Fruit fly (Drosophila melanogaster) whole organism, embryonic: ENCODE measurements around the gene Col4a1.
A peak's percentile ranks its signal among the peaks of the same experiment; 100 is the strongest.

Source experiments
- Antp ChIP-seq: fragments of 200-800 bp; sonication (Bioruptor generic); optimal IDR thresholded peaks from 3 replicates; lab custom pipeline; 2016; ENCODE audit warnings: missing biosample characterization, missing genetic modification characterization
- CG13296 ChIP-seq: fragments of 200-800 bp; sonication (Bioruptor generic); optimal IDR thresholded peaks from 3 replicates; lab custom pipeline; 2018; ENCODE audit warnings: missing biosample characterization, mild to moderate bottlenecking, missing genetic modification characterization
- CG16815 ChIP-seq: fragments of 200-800 bp; sonication (Bioruptor generic); optimal IDR thresholded peaks from 3 replicates; lab custom pipeline; 2017; ENCODE audit warnings: missing biosample characterization, mild to moderate bottlenecking, missing genetic modification characterization
- CG18764 ChIP-seq: fragments of 200-800 bp; sonication (Bioruptor generic); optimal IDR thresholded peaks from 3 replicates; lab custom pipeline; 2016; ENCODE audit warnings: missing biosample characterization, missing genetic modification characterization
- CG2116 ChIP-seq: fragments of 200-800 bp; sonication (Bioruptor generic); optimal IDR thresholded peaks from 3 replicates; lab custom pipeline; 2018; ENCODE audit warnings: missing biosample characterization, mild to moderate bottlenecking, missing genetic modification characterization
- CG2199 ChIP-seq: fragments of 200-800 bp; sonication (Bioruptor generic); IDR thresholded peaks from 3 replicates; pipeline ENCODE4 v1.3.6; 2022; ENCODE audit warnings: missing biosample characterization, missing genetic modification characterization
- CG2202 ChIP-seq: fragments of 200-800 bp; sonication (Bioruptor generic); optimal IDR thresholded peaks from 2 replicates; lab custom pipeline; 2018; ENCODE audit warnings: missing biosample characterization, mild to moderate bottlenecking, missing genetic modification characterization
- CG3065 ChIP-seq: fragments of 200-800 bp; sonication (Bioruptor generic); optimal IDR thresholded peaks from 2 replicates; lab custom pipeline; 2016; ENCODE audit warnings: missing biosample characterization, missing genetic modification characterization
- CG31388 ChIP-seq: fragments of 200-800 bp; sonication (Bioruptor generic); optimal IDR thresholded peaks from 2 replicates; lab custom pipeline; 2016; ENCODE audit warnings: missing biosample characterization, missing genetic modification characterization
- CG3995 ChIP-seq: fragments of 200-800 bp; sonication (Bioruptor generic); optimal IDR thresholded peaks from 3 replicates; lab custom pipeline; 2016; ENCODE audit warnings: missing biosample characterization, missing genetic modification characterization
- CG7372 ChIP-seq: fragments of 200-800 bp; sonication (Bioruptor generic); IDR thresholded peaks from 2 replicates; pipeline ENCODE4 v1.3.6; 2022; ENCODE audit warnings: missing biosample characterization, missing genetic modification characterization
- CG7556 ChIP-seq: fragments of 200-800 bp; sonication (Bioruptor generic); optimal IDR thresholded peaks from 2 replicates; lab custom pipeline; 2017; ENCODE audit warnings: missing biosample characterization, mild to moderate bottlenecking, missing genetic modification characterization
- CG8359 ChIP-seq: fragments of 200-800 bp; sonication (Bioruptor generic); optimal IDR thresholded peaks from 2 replicates; lab custom pipeline; 2017; ENCODE audit warnings: missing biosample characterization, mild to moderate bottlenecking, missing genetic modification characterization, borderline replicate concordance
- CkIIα-i1 ChIP-seq: fragments of 200-800 bp; sonication (Bioruptor generic); IDR thresholded peaks from 2 replicates; pipeline ENCODE4 v1.3.6; 2022; ENCODE audit warnings: missing biosample characterization, missing genetic modification characterization
- Dad ChIP-seq: fragments of 200-800 bp; sonication (Bioruptor generic); optimal IDR thresholded peaks from 3 replicates; lab custom pipeline; 2016; ENCODE audit warnings: missing biosample characterization, missing genetic modification characterization
- Doc2 ChIP-seq: fragments of 200-800 bp; sonication (Bioruptor generic); IDR thresholded peaks from 2 replicates; pipeline ENCODE4 v1.3.6; 2022; ENCODE audit warnings: missing biosample characterization, missing genetic modification characterization
- Doc3 ChIP-seq: fragments of 200-800 bp; sonication (Bioruptor generic); IDR thresholded peaks from 3 replicates; pipeline ENCODE4 v1.3.6; 2022; ENCODE audit warnings: missing biosample characterization, missing genetic modification characterization; ENCODE audit not compliant: partially characterized antibody
- Drgx ChIP-seq: fragments of 200-800 bp; sonication (Bioruptor generic); IDR thresholded peaks from 2 replicates; pipeline ENCODE4 v1.3.6; 2022; ENCODE audit warnings: missing biosample characterization, missing genetic modification characterization
- Fer2 ChIP-seq: fragments of 200-800 bp; sonication (Bioruptor generic); optimal IDR thresholded peaks from 2 replicates; lab custom pipeline; 2018; ENCODE audit warnings: missing biosample characterization, mild to moderate bottlenecking, missing genetic modification characterization, moderate library complexity
- GATAe ChIP-seq: fragments of 200-800 bp; sonication (Bioruptor generic); conservative IDR thresholded peaks from 2 replicates; pipeline ENCODE4 v1.3.6; 2022; ENCODE audit warnings: missing biosample characterization, missing genetic modification characterization
- HHEX ChIP-seq: fragments of 200-800 bp; sonication (Bioruptor generic); optimal IDR thresholded peaks from 3 replicates; lab custom pipeline; 2017; ENCODE audit warnings: missing biosample characterization, mild to moderate bottlenecking, missing genetic modification characterization, missing genetic modification reagents
- Hr51 ChIP-seq, 2 experiments: fragments of 200-800 bp; sonication (Bioruptor generic); optimal IDR thresholded peaks; 2 replicates in 1 of 2; 3 replicates in 1 of 2; lab custom pipeline; 2016 to 2018; ENCODE audit warnings: missing biosample characterization in 2 of 2, missing genetic modification characterization in 2 of 2, mild to moderate bottlenecking in 1 of 2, moderate library complexity in 1 of 2
- NFAT ChIP-seq: fragments of 200-800 bp; sonication (Bioruptor generic); IDR thresholded peaks from 2 replicates; pipeline ENCODE4 v1.3.6; 2022; ENCODE audit warnings: missing biosample characterization, missing genetic modification characterization
- NK7.1 ChIP-seq: fragments of 200-800 bp; sonication (Bioruptor generic); optimal IDR thresholded peaks from 3 replicates; lab custom pipeline; 2016; ENCODE audit warnings: missing biosample characterization, missing genetic modification characterization
- Oli ChIP-seq: fragments of 200-800 bp; sonication (Bioruptor generic); optimal IDR thresholded peaks from 2 replicates; lab custom pipeline; 2018; ENCODE audit warnings: missing biosample characterization, mild to moderate bottlenecking, missing genetic modification characterization, moderate library complexity
- Rx ChIP-seq: fragments of 200-800 bp; sonication (Bioruptor generic); IDR thresholded peaks from 2 replicates; pipeline ENCODE4 v1.3.6; 2022; ENCODE audit warnings: missing biosample characterization, missing genetic modification characterization
- Side ChIP-seq: fragments of 200-800 bp; sonication (Bioruptor generic); optimal IDR thresholded peaks from 2 replicates; lab custom pipeline; 2016; ENCODE audit warnings: missing biosample characterization, missing genetic modification characterization
- ara ChIP-seq: fragments of 200-800 bp; sonication (Bioruptor generic); IDR thresholded peaks from 2 replicates; pipeline ENCODE4 v1.3.6; 2022; ENCODE audit warnings: missing biosample characterization, missing genetic modification characterization
- ato ChIP-seq: fragments of 200-800 bp; sonication (Bioruptor generic); IDR thresholded peaks from 2 replicates; pipeline ENCODE4 v1.3.6; 2022; ENCODE audit warnings: missing biosample characterization, missing genetic modification characterization; ENCODE audit not compliant: partially characterized antibody
- bigmax ChIP-seq: fragments of 200-800 bp; sonication (Bioruptor generic); optimal IDR thresholded peaks from 2 replicates; lab custom pipeline; 2018; ENCODE audit warnings: missing biosample characterization, mild to moderate bottlenecking, missing genetic modification characterization
- chif ChIP-seq, 2 experiments: fragments of 200-800 bp; sonication (Bioruptor generic); optimal IDR thresholded peaks; 3 replicates each; lab custom pipeline; 2016; ENCODE audit warnings: missing biosample characterization in 2 of 2, missing genetic modification characterization in 2 of 2
- chn ChIP-seq: fragments of 200-800 bp; sonication (Bioruptor generic); optimal IDR thresholded peaks from 2 replicates; lab custom pipeline; 2016; ENCODE audit warnings: missing biosample characterization, missing genetic modification characterization
- corto ChIP-seq: fragments of 200-800 bp; sonication (Bioruptor generic); optimal IDR thresholded peaks from 2 replicates; lab custom pipeline; 2016; ENCODE audit warnings: missing biosample characterization, mild to moderate bottlenecking, missing genetic modification characterization, moderate library complexity
- da ChIP-seq: fragments of 200-800 bp; sonication (Bioruptor generic); optimal IDR thresholded peaks from 2 replicates; lab custom pipeline; 2016; ENCODE audit warnings: missing biosample characterization, missing genetic modification characterization
- dpn ChIP-seq, 2 experiments: fragments of 200-800 bp; sonication (Bioruptor generic); optimal IDR thresholded peaks; 3 replicates each; lab custom pipeline; 2016; ENCODE audit warnings: missing biosample characterization in 2 of 2, missing genetic modification characterization in 2 of 2
- inv ChIP-seq: fragments of 200-800 bp; sonication (Bioruptor generic); IDR thresholded peaks from 2 replicates; pipeline ENCODE4 v1.3.6; 2022; ENCODE audit warnings: missing biosample characterization, missing genetic modification characterization; ENCODE audit not compliant: partially characterized antibody
- ken ChIP-seq: fragments of 200-800 bp; sonication (Bioruptor generic); IDR thresholded peaks from 3 replicates; pipeline ENCODE4 v1.3.6; 2022; ENCODE audit warnings: missing biosample characterization, missing genetic modification characterization
- lilli ChIP-seq: fragments of 200-800 bp; sonication (Bioruptor generic); optimal IDR thresholded peaks from 3 replicates; lab custom pipeline; 2016; ENCODE audit warnings: missing biosample characterization, missing genetic modification characterization
- lov ChIP-seq, 2 experiments: fragments of 200-800 bp in 1 of 2; fragments of >200 bp in 1 of 2; sonication (Bioruptor generic) in 1 of 2; IDR thresholded peaks in 1 of 2; optimal IDR thresholded peaks in 1 of 2; 2 replicates in 1 of 2; 3 replicates in 1 of 2; pipeline versions ENCODE4 v1.3.6 to Lab custom; 2017 to 2022; ENCODE audit warnings: missing biosample characterization in 1 of 2, missing genetic modification characterization in 1 of 2
- nerfin-2 ChIP-seq: fragments of 200-800 bp; sonication (Bioruptor generic); IDR thresholded peaks from 2 replicates; pipeline ENCODE4 v1.3.6; 2022; ENCODE audit warnings: missing biosample characterization, missing genetic modification characterization; ENCODE audit not compliant: partially characterized antibody
- pita ChIP-seq: fragments of 200-800 bp; sonication (Bioruptor generic); optimal IDR thresholded peaks from 2 replicates; lab custom pipeline; 2017; ENCODE audit warnings: missing biosample characterization, mild to moderate bottlenecking, missing genetic modification characterization
- rib ChIP-seq: fragments of 200-800 bp; sonication (Bioruptor generic); IDR thresholded peaks from 2 replicates; pipeline ENCODE4 v1.3.6; 2022; ENCODE audit warnings: missing biosample characterization, missing genetic modification characterization
- tna ChIP-seq: fragments of 200-800 bp; sonication (Bioruptor generic); IDR thresholded peaks from 2 replicates; pipeline ENCODE4 v1.3.6; 2022; ENCODE audit warnings: missing biosample characterization, missing genetic modification characterization; ENCODE audit not compliant: partially characterized antibody
- tup ChIP-seq: fragments of 200-800 bp; sonication (Bioruptor generic); optimal IDR thresholded peaks from 2 replicates; lab custom pipeline; 2016; ENCODE audit warnings: missing biosample characterization, mild to moderate bottlenecking, missing genetic modification characterization, moderate library complexity
- twi ChIP-seq: fragments of 200-800 bp; optimal IDR thresholded peaks from 2 replicates; lab custom pipeline; 2019; ENCODE audit warnings: missing biosample characterization, mild to moderate bottlenecking, missing genetic modification characterization, moderate library complexity
- vfl ChIP-seq: fragments of 200-800 bp; sonication (Bioruptor generic); optimal IDR thresholded peaks from 2 replicates; lab custom pipeline; 2016; ENCODE audit warnings: missing biosample characterization, missing genetic modification characterization
- wek ChIP-seq: fragments of 200-800 bp; sonication (Bioruptor generic); optimal IDR thresholded peaks from 3 replicates; lab custom pipeline; 2018; ENCODE audit warnings: missing biosample characterization, mild to moderate bottlenecking, missing genetic modification characterization, moderate library complexity
- zfh1 ChIP-seq: fragments of 200-800 bp; sonication (Bioruptor generic); IDR thresholded peaks from 3 replicates; pipeline ENCODE4 v1.3.6; 2022; ENCODE audit warnings: missing biosample characterization, missing genetic modification characterization

The Col4a1 gene

DNA sequence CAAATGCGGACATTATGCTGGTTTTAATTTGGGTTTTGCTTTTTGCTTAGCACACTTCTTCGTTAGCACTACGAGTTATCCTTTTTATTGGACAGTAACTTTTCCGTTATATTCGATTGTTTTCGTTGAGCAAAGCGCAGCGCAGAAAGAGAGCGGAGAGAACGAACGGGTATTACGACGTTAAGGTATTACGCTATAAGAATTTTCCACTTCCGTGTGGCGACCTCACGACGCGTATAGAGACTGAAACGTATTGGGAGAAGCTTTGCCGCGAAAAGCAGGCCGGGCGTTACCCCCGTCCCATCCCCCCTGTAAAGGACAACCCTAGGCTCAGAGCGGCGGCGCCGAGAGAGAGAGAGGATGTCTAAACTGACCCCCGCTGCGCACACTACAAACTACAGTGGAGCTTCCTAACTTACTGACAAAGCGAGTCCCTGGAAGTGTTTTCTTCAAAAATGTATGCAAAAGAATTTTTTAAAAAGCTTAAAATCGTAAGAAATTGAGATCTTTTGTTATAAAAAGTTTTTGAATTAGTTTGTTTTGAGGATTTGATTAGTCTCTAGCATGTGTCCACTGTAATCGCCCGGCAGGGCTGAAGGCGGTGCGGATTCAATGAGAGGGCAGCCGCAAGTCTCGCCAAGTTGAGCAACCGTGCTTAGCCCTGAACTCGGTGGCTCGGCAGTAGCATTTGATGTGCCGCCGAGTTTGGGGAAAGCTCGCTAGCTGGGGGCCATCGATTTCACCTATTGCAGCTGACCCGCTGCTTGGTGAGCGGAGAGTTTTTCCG lies 24.5 kb upstream of the Col4a1 start (continued):
- TF ChIP-seq Dad (GFP tag; lab: Kevin White, UChicago) (peak; percentile 94), Fer2 (peak; percentile 93), CG7556 (GFP tag; lab: Kevin White, UChicago) (peak; percentile 96), lilli (peak; percentile 97), zfh1 (peak; percentile 95), da (GFP tag; lab: Kevin White, UChicago) (peak; percentile 78), NK7.1 (GFP tag; lab: Kevin White, UChicago) (peak; percentile 91), CG3995 (GFP tag; lab: Kevin White, UChicago) (peak; percentile 50), Drgx (GFP tag; lab: Robert Waterston, UW) (peak; percentile 91), inv (no peak), CG2202 (tag; lab: Kevin White, UChicago) (peak; percentile 79), chif (GFP tag; optimal IDR thresholded peaks at IDR 0.05; lab: Kevin White, UChicago) (peak; percentile 93 to 94), Doc2 (peak; percentile 81), vfl (GFP tag; lab: Kevin White, UChicago) (peak; percentile 94), GATAe (peak; percentile 70), CG18764 (GFP tag; lab: Kevin White, UChicago) (peak; percentile 84), CG16815 (GFP tag; lab: Kevin White, UChicago) (peak; percentile 93), CG7372 (GFP tag; lab: Robert Waterston, UW) (peak; percentile 94), twi (tag; lab: Kevin White, UChicago) (peak; percentile 74), wek (peak; percentile 44), ken (peak; percentile 95), Doc3 (GFP tag; lab: Robert Waterston, UW) (no peak), Oli (tag; lab: Kevin White, UChicago) (peak; percentile 93), CG8359 (GFP tag; lab: Kevin White, UChicago) (peak; percentile 71), CG31388 (peak; percentile 79), lov (optimal IDR thresholded peaks at IDR 0.05; lab: Kevin White, UChicago) (no peak), lov (GFP tag; IDR thresholded peaks at IDR 0.05; lab: Robert Waterston, UW) (peak; percentile 91), pita (no peak), rib (GFP tag; lab: Robert Waterston, UW) (peak; percentile 95), dpn (GFP tag; optimal IDR thresholded peaks at IDR 0.05; lab: Kevin White, UChicago) (peak; percentile 95 to 96), ato (GFP tag; lab: Robert Waterston, UW) (no peak), Rx (GFP tag; lab: Robert Waterston, UW) (peak; percentile 91), chn (GFP tag; lab: Kevin White, UChicago) (peak; percentile 93), CkIIα-i1 (peak; percentile 68; the same call in 1 of the 2 replicates), ara (GFP tag; lab: Robert Waterston, UW) (peak; percentile 92), Hr51 (GFP tag; optimal IDR thresholded peaks at IDR 0.05; lab: Kevin White, UChicago) (peak; percentile 92 to 93), HHEX (peak; percentile 94), nerfin-2 (GFP tag; lab: Robert Waterston, UW) (no peak), Side (peak; percentile 95), bigmax (peak; percentile 56), CG13296 (GFP tag; lab: Kevin White, UChicago) (peak; percentile 96), corto (peak; percentile 43), CG3065 (peak; percentile 68), CG2199 (GFP tag; lab: Robert Waterston, UW) (peak; percentile 79; the same call in 2 of the 3 replicates), tup (GFP tag; lab: Kevin White, UChicago) (peak; percentile 90), CG2116 (GFP tag; lab: Kevin White, UChicago) (peak; percentile 57), NFAT (peak; percentile 92), Antp (GFP tag; lab: Kevin White, UChicago) (peak; percentile 97), tna (GFP tag; lab: Robert Waterston, UW) (no peak)
